Fruit fly (Drosophila melanogaster) whole organism: Measurements from ENCODE around the gene CG6938.

ENCODE experiments used
- CG8478 ChIP-seq: fragments of >200 bp; optimal IDR thresholded peaks from 2 replicates; lab custom pipeline; 2018; ENCODE audit warnings: inconsistent platforms
- Dll ChIP-seq: fragments of >200 bp; optimal IDR thresholded peaks from 2 replicates; lab custom pipeline; 2017
- EcR ChIP-seq, 2 experiments: fragments of >200 bp; optimal IDR thresholded peaks; 2 replicates each; lab custom pipeline; 2017; ENCODE audit warnings: missing biosample characterization in 2 of 2, missing genetic modification characterization in 2 of 2, missing genetic modification reagents in 2 of 2
- pan ChIP-seq: fragments of >200 bp; optimal IDR thresholded peaks from 2 replicates; lab custom pipeline; 2017
- psq ChIP-seq: fragments of >200 bp; optimal IDR thresholded peaks from 2 replicates; lab custom pipeline; 2017
- usp ChIP-seq: fragments of >200 bp; optimal IDR thresholded peaks from 2 replicates; lab custom pipeline; 2017; ENCODE audit warnings: missing biosample characterization, missing genetic modification characterization, mixed read lengths

Gene CG6938

dm6 chr3L:11973690-11974089, 11.0 kb upstream of the CG6938 start, which contains the start of gene CG42397:
Gene CG42397, minus strand, starts transcription at chr3L:11973790.
- no peak for TF ChIP-seq EcR (GFP tag; optimal IDR thresholded peaks at IDR 0.05; lab: Kevin White, UChicago)
- TF ChIP-seq usp: no peak
- TF ChIP-seq pan (lab: Kevin White, UChicago): no peak
- no peak for TF ChIP-seq psq (lab: Kevin White, UChicago)
- no peak for TF ChIP-seq CG8478

- no peak for TF ChIP-seq EcR (GFP tag; optimal IDR thresholded peaks at IDR 0.05; lab: Kevin White, UChicago)
These were observed 10.1 kb upstream of the CG6938 start, which contains the start of gene CG14125 for dm6 chr3L:11974605-11975004. Gene CG14125, plus strand, starts transcription at chr3L:11974905.

dm6 chr3L:11975811-11976210, 8.9 kb upstream of the CG6938 start, which contains the start of gene CG43896:
Gene CG43896, plus strand, starts transcription at chr3L:11976111.
- TF ChIP-seq CG8478 (no peak), usp (no peak), Dll (lab: Kevin White, UChicago) (no peak), pan (lab: Kevin White, UChicago) (no peak), EcR (GFP tag; optimal IDR thresholded peaks at IDR 0.05; lab: Kevin White, UChicago) (no peak), psq (lab: Kevin White, UChicago) (no peak)

- TF ChIP-seq psq (lab: Kevin White, UChicago) (no peak), Dll (lab: Kevin White, UChicago) (no peak), CG8478 (no peak), pan (lab: Kevin White, UChicago) (no peak), EcR (GFP tag; optimal IDR thresholded peaks at IDR 0.05; lab: Kevin White, UChicago) (no peak)
These were observed 5.7 kb downstream of the CG6938 start, which contains the start of gene CG6931 for dm6 chr3L:11990436-11990835. Gene CG6931, plus strand, starts transcription at chr3L:11990736.

dm6 chr3L:11992960-11993359, 8.3 kb downstream of the CG6938 start, which contains the start of gene viaf:
Gene viaf, minus strand, starts transcription at chr3L:11993179.
- no peak for TF ChIP-seq pan (lab: Kevin White, UChicago)
- TF ChIP-seq Dll (lab: Kevin White, UChicago): no peak
- TF ChIP-seq EcR (GFP tag; optimal IDR thresholded peaks at IDR 0.05; lab: Kevin White, UChicago): no peak
- TF ChIP-seq CG8478: no peak
- TF ChIP-seq usp: no peak
- TF ChIP-seq psq (lab: Kevin White, UChicago): no peak

- TF ChIP-seq psq (lab: Kevin White, UChicago): no peak
- no peak for TF ChIP-seq pan (lab: Kevin White, UChicago)
- no peak for TF ChIP-seq CG8478
- no peak for TF ChIP-seq EcR (GFP tag; optimal IDR thresholded peaks at IDR 0.05; lab: Kevin White, UChicago)
- no peak for TF ChIP-seq Dll (lab: Kevin White, UChicago)
- no peak for TF ChIP-seq usp
These were observed 13.3 kb downstream of the CG6938 start, which contains the start of gene Grip163 for dm6 chr3L:11997959-11998358. Gene Grip163, minus strand, starts transcription at chr3L:11998138.

- TF ChIP-seq EcR (GFP tag; optimal IDR thresholded peaks at IDR 0.05; lab: Kevin White, UChicago) (no peak), CG8478 (no peak), psq (lab: Kevin White, UChicago) (no peak), pan (lab: Kevin White, UChicago) (no peak), usp (no peak), Dll (lab: Kevin White, UChicago) (no peak)
These were observed 17.9 kb downstream of the CG6938 start, which contains the start of the genes Pop2 and CG6928 for dm6 chr3L:12002321-12003248. Gene Pop2, minus strand, starts transcription at chr3L:12002915. Gene CG6928, plus strand, starts transcription at chr3L:12003155.

- TF ChIP-seq psq (lab: Kevin White, UChicago) (no peak), EcR (GFP tag; optimal IDR thresholded peaks at IDR 0.05; lab: Kevin White, UChicago) (no peak), pan (lab: Kevin White, UChicago) (no peak), Dll (lab: Kevin White, UChicago) (no peak), usp (no peak), CG8478 (no peak)
These were observed 18.8 kb downstream of the CG6938 start for dm6 chr3L:12003457-12003856.

- TF ChIP-seq pan (lab: Kevin White, UChicago): no peak
- TF ChIP-seq CG8478: no peak
- no peak for TF ChIP-seq usp
- TF ChIP-seq EcR (GFP tag; optimal IDR thresholded peaks at IDR 0.05; lab: Kevin White, UChicago): no peak
- TF ChIP-seq Dll (lab: Kevin White, UChicago): no peak
- no peak for TF ChIP-seq psq (lab: Kevin White, UChicago)
These were observed 19.4 kb downstream of the CG6938 start for dm6 chr3L:12004136-12004535.

dm6 chr3L:12007945-12008344, 23.2 kb downstream of the CG6938 start:
- TF ChIP-seq psq (lab: Kevin White, UChicago): no peak
- TF ChIP-seq Dll (lab: Kevin White, UChicago): no peak
- TF ChIP-seq pan (lab: Kevin White, UChicago): no peak
- no peak for TF ChIP-seq CG8478
- TF ChIP-seq usp: no peak
- no peak for TF ChIP-seq EcR (GFP tag; optimal IDR thresholded peaks at IDR 0.05; lab: Kevin White, UChicago)

- TF ChIP-seq pan (lab: Kevin White, UChicago) (no peak), psq (lab: Kevin White, UChicago) (no peak), EcR (GFP tag; optimal IDR thresholded peaks at IDR 0.05; lab: Kevin White, UChicago) (no peak), Dll (lab: Kevin White, UChicago) (no peak), CG8478 (no peak), usp (no peak)
These were observed 29.0 kb downstream of the CG6938 start for dm6 chr3L:12013698-12014097.

dm6 chr3L:12014272-12014671, 29.6 kb downstream of the CG6938 start:
- TF ChIP-seq Dll (lab: Kevin White, UChicago) (no peak), psq (lab: Kevin White, UChicago) (no peak), usp (no peak), EcR (GFP tag; optimal IDR thresholded peaks at IDR 0.05; lab: Kevin White, UChicago) (no peak), CG8478 (no peak), pan (lab: Kevin White, UChicago) (no peak)
